Worm (Caenorhabditis elegans) whole organism, L1 larva: ENCODE measurements around the gene str-118.

Experiments
- aly-2 ChIP-seq: fragments of 150-350 bp; optimal IDR thresholded peaks from 2 replicates; lab custom pipeline; 2014; ENCODE audit warnings: missing biosample characterization, missing genetic modification characterization
- ama-1 ChIP-seq: fragments of 150-350 bp; optimal IDR thresholded peaks from 2 replicates; lab custom pipeline; 2014
- egl-27 ChIP-seq, 2 experiments: fragments of 150-350 bp in 1 of 2; sonication (generic microtip); optimal IDR thresholded peaks; 3 replicates each; lab custom pipeline; 2017 to 2018; ENCODE audit warnings: missing biosample characterization in 2 of 2, missing genetic modification characterization in 2 of 2, missing genetic modification reagents in 2 of 2
- hlh-4 ChIP-seq: sonication (generic microtip); optimal IDR thresholded peaks from 2 replicates; lab custom pipeline; 2016; ENCODE audit warnings: mild to moderate bottlenecking, missing genetic modification characterization, missing compliant biosample characterization
- isw-1 ChIP-seq: fragments of 200-800 bp; sonication (Bioruptor generic); IDR thresholded peaks from 2 replicates; pipeline ENCODE4 v1.3.6; 2022; ENCODE audit warnings: missing genetic modification characterization, missing compliant biosample characterization
- lin-13 ChIP-seq: fragments of 150-350 bp; optimal IDR thresholded peaks from 2 replicates; lab custom pipeline; 2014; ENCODE audit warnings: missing biosample characterization, missing genetic modification reagents, missing genetic modification characterization
- mep-1 ChIP-seq: fragments of 150-350 bp; optimal IDR thresholded peaks from 2 replicates; lab custom pipeline; 2014; ENCODE audit warnings: missing biosample characterization, missing genetic modification characterization
- nhr-19 ChIP-seq: fragments of 200-800 bp; sonication (Bioruptor generic); conservative IDR thresholded peaks from 2 replicates; pipeline ENCODE4 v1.3.6; 2022; ENCODE audit warnings: missing genetic modification characterization, missing compliant biosample characterization
- nhr-76 ChIP-seq: sonication (generic microtip); optimal IDR thresholded peaks from 2 replicates; lab custom pipeline; 2017; ENCODE audit warnings: missing biosample characterization, missing genetic modification characterization
- skn-1 ChIP-seq: fragments of 150-350 bp; optimal IDR thresholded peaks from 2 replicates; lab custom pipeline; 2014; ENCODE audit warnings: missing biosample characterization, missing genetic modification characterization
- snpc-4 ChIP-seq: fragments of 150-350 bp; optimal IDR thresholded peaks from 2 replicates; lab custom pipeline; 2014; ENCODE audit warnings: missing biosample characterization, missing genetic modification characterization
- snu-23 ChIP-seq: sonication (generic microtip); optimal IDR thresholded peaks from 2 replicates; lab custom pipeline; 2016; ENCODE audit warnings: missing genetic modification characterization, missing compliant biosample characterization
- unc-130 ChIP-seq: fragments of 150-350 bp; optimal IDR thresholded peaks from 2 replicates; lab custom pipeline; 2017; ENCODE audit warnings: missing biosample characterization, missing genetic modification characterization, inconsistent platforms

DNA sequence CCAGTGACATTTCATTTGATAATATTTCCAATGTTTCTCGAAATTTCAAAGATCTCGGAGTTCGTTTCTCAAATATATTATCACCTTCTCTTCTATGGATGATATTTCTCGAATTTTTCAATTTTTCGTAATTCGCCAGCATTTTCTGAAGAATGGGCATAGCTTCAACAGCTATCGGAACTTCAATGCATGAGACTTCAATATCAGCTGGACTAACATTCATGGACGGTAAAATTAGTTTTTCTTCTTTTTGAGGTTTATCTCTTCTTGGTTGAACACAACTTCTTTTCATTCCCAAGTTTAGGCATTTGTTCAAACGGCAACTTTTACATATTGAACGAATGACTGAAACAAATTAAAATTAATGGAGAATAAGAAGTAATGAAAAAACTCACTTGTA, 28.9 kb downstream of the str-118 start:
- no peak for TF ChIP-seq unc-130
- no peak for TF ChIP-seq skn-1
- TF ChIP-seq snu-23 (GFP tag; lab: Kevin White, UChicago) = no peak
- TF ChIP-seq egl-27 (tag; optimal IDR thresholded peaks at IDR 0.05; lab: Kevin White, UChicago) = no peak
- TF ChIP-seq ama-1 (lab: Kevin White, UChicago) = no peak
- no peak for TF ChIP-seq mep-1
- no peak for TF ChIP-seq snpc-4
- TF ChIP-seq nhr-76 (tag; lab: Kevin White, UChicago) = no peak
- no peak for TF ChIP-seq isw-1
- no peak for TF ChIP-seq lin-13 (GFP tag; lab: Kevin White, UChicago)
- TF ChIP-seq hlh-4 (tag; lab: Kevin White, UChicago) = no peak
- TF ChIP-seq nhr-19 (GFP tag; lab: Robert Waterston, UW) = no peak
- no peak for TF ChIP-seq aly-2 (tag; lab: Kevin White, UChicago)
